Fruit fly (Drosophila melanogaster) whole organism, prepupa: Measurements from ENCODE around the gene Ama.

Experiments used
- CG10631 ChIP-seq: fragments of 200-800 bp; sonication (Bioruptor generic); optimal IDR thresholded peaks from 2 replicates; lab custom pipeline; 2016; ENCODE audit warnings: missing biosample characterization, missing genetic modification characterization
- CG11294 ChIP-seq: fragments of 200-800 bp; sonication (Bioruptor generic); IDR thresholded peaks from 2 replicates; pipeline ENCODE4 v1.3.6; 2022; ENCODE audit warnings: missing biosample characterization, missing genetic modification characterization
- CG31627 ChIP-seq: fragments of 200-800 bp; sonication (Bioruptor generic); optimal IDR thresholded peaks from 3 replicates; lab custom pipeline; 2016; ENCODE audit warnings: missing biosample characterization, missing genetic modification characterization
- CG4318 ChIP-seq: fragments of 200-800 bp; sonication (Bioruptor generic); optimal IDR thresholded peaks from 3 replicates; lab custom pipeline; 2017; ENCODE audit warnings: missing biosample characterization, mild to moderate bottlenecking, missing genetic modification characterization
- CG6163 ChIP-seq: fragments of 200-800 bp; sonication (Bioruptor generic); IDR thresholded peaks from 3 replicates; pipeline ENCODE4 v1.3.6; 2022; ENCODE audit warnings: missing biosample characterization, missing genetic modification characterization
- CG6808 ChIP-seq: fragments of 200-800 bp; sonication (Bioruptor generic); optimal IDR thresholded peaks from 3 replicates; lab custom pipeline; 2017; ENCODE audit warnings: missing biosample characterization, missing genetic modification characterization, mild to moderate bottlenecking, moderate library complexity, missing genetic modification reagents
- CG6854 ChIP-seq: fragments of 200-800 bp; sonication (Bioruptor generic); optimal IDR thresholded peaks from 2 replicates; lab custom pipeline; 2017; ENCODE audit warnings: missing biosample characterization, mild to moderate bottlenecking, missing genetic modification characterization
- Gug ChIP-seq: fragments of 200-800 bp; sonication (Bioruptor generic); IDR thresholded peaks from 2 replicates; pipeline ENCODE4 v1.3.6; 2022; ENCODE audit warnings: missing biosample characterization, missing genetic modification characterization
- Hr39 ChIP-seq: fragments of 200-800 bp; sonication (Bioruptor generic); optimal IDR thresholded peaks from 2 replicates; lab custom pipeline; 2016; ENCODE audit warnings: missing biosample characterization, missing genetic modification characterization
- Hr4 ChIP-seq: fragments of 200-800 bp; sonication (Bioruptor generic); optimal IDR thresholded peaks from 3 replicates; lab custom pipeline; 2016; ENCODE audit warnings: missing biosample characterization, missing genetic modification characterization
- Lpt ChIP-seq: fragments of 200-800 bp; sonication (Bioruptor generic); optimal IDR thresholded peaks from 3 replicates; lab custom pipeline; 2016; ENCODE audit warnings: missing biosample characterization, missing genetic modification characterization
- dsx ChIP-seq: fragments of 200-800 bp; optimal IDR thresholded peaks from 3 replicates; lab custom pipeline; 2019; ENCODE audit warnings: missing biosample characterization, mild to moderate bottlenecking, missing genetic modification characterization, moderate library complexity; ENCODE audit not compliant: poor library complexity, severe bottlenecking
- svp ChIP-seq: fragments of 200-800 bp; sonication (Bioruptor generic); peaks from one replicate; lab custom pipeline; 2016; ENCODE audit warnings: missing biosample characterization, missing genetic modification characterization
- vri ChIP-seq: fragments of 200-800 bp; sonication (Bioruptor generic); optimal IDR thresholded peaks from 3 replicates; lab custom pipeline; 2016; ENCODE audit warnings: missing biosample characterization, mild to moderate bottlenecking, missing genetic modification characterization

DNA sequence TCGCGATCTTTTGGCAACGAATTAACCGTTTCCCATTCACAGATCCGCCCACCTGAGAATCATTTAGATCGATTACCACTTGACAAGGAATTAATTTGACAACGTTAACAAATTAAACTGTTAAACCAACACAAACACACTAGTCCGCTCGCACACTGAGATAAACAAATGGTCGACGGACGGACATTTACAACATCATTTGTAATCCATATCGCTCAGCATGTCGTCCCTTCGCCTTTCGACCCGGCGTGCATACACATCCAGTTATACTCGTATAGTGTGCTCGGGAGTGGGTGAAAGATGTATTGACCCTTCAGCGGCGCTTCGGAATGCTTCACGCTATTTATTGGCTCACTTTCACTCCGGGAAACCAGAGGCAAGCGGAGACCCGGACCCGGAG lies 26.7 kb upstream of the Ama start:
- TF ChIP-seq CG4318 (GFP tag; lab: Kevin White, UChicago) (no peak), CG31627 (GFP tag; lab: Kevin White, UChicago) (no peak), Lpt (GFP tag; lab: Kevin White, UChicago) (no peak), CG6808 (GFP tag; lab: Kevin White, UChicago) (no peak), Hr4 (GFP tag; lab: Kevin White, UChicago) (no peak), svp (GFP tag; lab: Kevin White, UChicago) (no peak), CG10631 (no peak), vri (no peak), dsx (GFP tag; lab: Kevin White, UChicago) (no peak), Gug (no peak), CG6163 (GFP tag; lab: Robert Waterston, UW) (no peak), CG6854 (no peak), CG11294 (GFP tag; lab: Robert Waterston, UW) (no peak), Hr39 (GFP tag; lab: Kevin White, UChicago) (no peak)
